Worm (Caenorhabditis elegans) whole organism, L1 larva: Measurements from ENCODE around the gene F54B11.9.

Experiments
- C16A3.4 ChIP-seq: fragments of 150-350 bp; optimal IDR thresholded peaks from 2 replicates; lab custom pipeline; 2014; ENCODE audit warnings: missing biosample characterization, missing genetic modification characterization
- C34B4.2 ChIP-seq: sonication (generic microtip); optimal IDR thresholded peaks from 2 replicates; lab custom pipeline; 2017; ENCODE audit warnings: mild to moderate bottlenecking, missing genetic modification characterization, missing compliant biosample characterization
- F16B12.6 ChIP-seq: fragments of 150-350 bp; optimal IDR thresholded peaks from 2 replicates; lab custom pipeline; 2014; ENCODE audit warnings: missing biosample characterization, missing genetic modification characterization
- alr-1 ChIP-seq: fragments of 200-800 bp; sonication (Bioruptor generic); optimal IDR thresholded peaks from 2 replicates; lab custom pipeline; 2018; ENCODE audit warnings: borderline replicate concordance, mild to moderate bottlenecking, missing genetic modification characterization, missing compliant biosample characterization
- aly-2 ChIP-seq: fragments of 150-350 bp; optimal IDR thresholded peaks from 2 replicates; lab custom pipeline; 2014; ENCODE audit warnings: missing biosample characterization, missing genetic modification characterization
- ama-1 ChIP-seq: fragments of 150-350 bp; optimal IDR thresholded peaks from 2 replicates; lab custom pipeline; 2014
- blmp-1 ChIP-seq: fragments of 150-350 bp; optimal IDR thresholded peaks from 2 replicates; lab custom pipeline; 2014; ENCODE audit warnings: missing biosample characterization, missing genetic modification characterization
- ceh-63 ChIP-seq: fragments of 200-800 bp; sonication (Bioruptor generic); optimal IDR thresholded peaks from 2 replicates; lab custom pipeline; 2018; ENCODE audit warnings: mild to moderate bottlenecking, missing genetic modification characterization, missing compliant biosample characterization
- ceh-8 ChIP-seq: fragments of 200-800 bp; sonication (Bioruptor generic); optimal IDR thresholded peaks from 2 replicates; lab custom pipeline; 2018; ENCODE audit warnings: mild to moderate bottlenecking, missing genetic modification characterization, moderate library complexity, missing compliant biosample characterization
- ceh-90 ChIP-seq: sonication (generic microtip); optimal IDR thresholded peaks from 2 replicates; lab custom pipeline; 2016; ENCODE audit warnings: missing genetic modification characterization, missing compliant biosample characterization
- dsc-1 ChIP-seq: sonication (generic microtip); optimal IDR thresholded peaks from 2 replicates; lab custom pipeline; 2016; ENCODE audit warnings: mild to moderate bottlenecking, missing genetic modification characterization, missing compliant biosample characterization
- efl-3 ChIP-seq: fragments of 200-800 bp; sonication (Bioruptor generic); optimal IDR thresholded peaks from 2 replicates; lab custom pipeline; 2018; ENCODE audit warnings: mild to moderate bottlenecking, missing genetic modification characterization, missing compliant biosample characterization
- egl-13 ChIP-seq: sonication (generic microtip); optimal IDR thresholded peaks from 2 replicates; lab custom pipeline; 2016; ENCODE audit warnings: missing genotype, missing genetic modification reagents, missing genetic modification characterization, missing compliant biosample characterization
- egl-27 ChIP-seq, 2 experiments: fragments of 150-350 bp in 1 of 2; sonication (generic microtip); optimal IDR thresholded peaks; 3 replicates each; lab custom pipeline; 2017 to 2018; ENCODE audit warnings: missing biosample characterization in 2 of 2, missing genetic modification characterization in 2 of 2, missing genetic modification reagents in 2 of 2
- elt-2 ChIP-seq: sonication (generic microtip); optimal IDR thresholded peaks from 2 replicates; lab custom pipeline; 2016; ENCODE audit warnings: missing genetic modification characterization, mild to moderate bottlenecking, inconsistent platforms, missing compliant biosample characterization, missing genetic modification reagents
- ets-5 ChIP-seq: fragments of 200-800 bp; sonication (Bioruptor generic); IDR thresholded peaks from 2 replicates; pipeline ENCODE4 v1.3.6; 2022; ENCODE audit warnings: missing genetic modification characterization, missing compliant biosample characterization
- fkh-10 ChIP-seq: sonication (generic microtip); optimal IDR thresholded peaks from 2 replicates; lab custom pipeline; 2017; ENCODE audit warnings: missing biosample characterization, missing genetic modification reagents, missing genetic modification characterization
- fkh-8 ChIP-seq: sonication (generic microtip); optimal IDR thresholded peaks from 2 replicates; lab custom pipeline; 2016; ENCODE audit warnings: mild to moderate bottlenecking, missing genetic modification characterization, missing compliant biosample characterization
- fos-1 ChIP-seq: fragments of 150-350 bp; optimal IDR thresholded peaks from 2 replicates; lab custom pipeline; 2014; ENCODE audit warnings: missing biosample characterization, missing genetic modification characterization
- hlh-4 ChIP-seq: sonication (generic microtip); optimal IDR thresholded peaks from 2 replicates; lab custom pipeline; 2016; ENCODE audit warnings: mild to moderate bottlenecking, missing genetic modification characterization, missing compliant biosample characterization
- hpl-2 ChIP-seq: fragments of 150-350 bp; optimal IDR thresholded peaks from 2 replicates; lab custom pipeline; 2014; ENCODE audit warnings: missing biosample characterization, missing genetic modification reagents, missing genetic modification characterization
- isw-1 ChIP-seq: fragments of 200-800 bp; sonication (Bioruptor generic); IDR thresholded peaks from 2 replicates; pipeline ENCODE4 v1.3.6; 2022; ENCODE audit warnings: missing genetic modification characterization, missing compliant biosample characterization
- jun-1 ChIP-seq: fragments of 150-350 bp; optimal IDR thresholded peaks from 2 replicates; lab custom pipeline; 2014; ENCODE audit warnings: missing biosample characterization, missing genetic modification reagents, missing genetic modification characterization
- lin-13 ChIP-seq: fragments of 150-350 bp; optimal IDR thresholded peaks from 2 replicates; lab custom pipeline; 2014; ENCODE audit warnings: missing biosample characterization, missing genetic modification reagents, missing genetic modification characterization
- lin-14 ChIP-seq: fragments of 200-800 bp; sonication (Bioruptor generic); optimal IDR thresholded peaks from 2 replicates; lab custom pipeline; 2018; ENCODE audit warnings: mild to moderate bottlenecking, missing genetic modification characterization, moderate library complexity, missing compliant biosample characterization
- lin-15B ChIP-seq: fragments of 150-350 bp; sonication (generic microtip); optimal IDR thresholded peaks from 3 replicates; lab custom pipeline; 2014; ENCODE audit warnings: missing biosample characterization, missing genetic modification characterization
- lir-3 ChIP-seq: sonication (generic microtip); optimal IDR thresholded peaks from 2 replicates; lab custom pipeline; 2016; ENCODE audit warnings: mild to moderate bottlenecking, missing genetic modification characterization, moderate library complexity, missing compliant biosample characterization; ENCODE audit not compliant: poor library complexity
- lsy-2 ChIP-seq, 2 experiments: fragments of 150-350 bp; optimal IDR thresholded peaks; 2 replicates each; lab custom pipeline; 2014; ENCODE audit warnings: missing biosample characterization in 2 of 2, missing genetic modification characterization in 2 of 2
- mab-9 ChIP-seq: fragments of 200-800 bp; sonication (Bioruptor generic); IDR thresholded peaks from 2 replicates; pipeline ENCODE4 v1.3.6; 2022; ENCODE audit warnings: missing genetic modification reagents, missing genetic modification characterization, missing compliant biosample characterization
- mdl-1 ChIP-seq, 2 experiments: fragments of 150-350 bp; optimal IDR thresholded peaks; 2 replicates each; lab custom pipeline; 2014 to 2017; ENCODE audit warnings: missing biosample characterization in 2 of 2, missing genetic modification characterization in 2 of 2, inconsistent platforms in 1 of 2
- mep-1 ChIP-seq: fragments of 150-350 bp; optimal IDR thresholded peaks from 2 replicates; lab custom pipeline; 2014; ENCODE audit warnings: missing biosample characterization, missing genetic modification characterization
- nhr-11 ChIP-seq: fragments of 150-350 bp; optimal IDR thresholded peaks from 2 replicates; lab custom pipeline; 2014; ENCODE audit warnings: missing biosample characterization, missing genetic modification characterization
- nhr-12 ChIP-seq: sonication (generic microtip); optimal IDR thresholded peaks from 2 replicates; lab custom pipeline; 2017; ENCODE audit warnings: missing biosample characterization, missing genetic modification characterization
- nhr-19 ChIP-seq: fragments of 200-800 bp; sonication (Bioruptor generic); conservative IDR thresholded peaks from 2 replicates; pipeline ENCODE4 v1.3.6; 2022; ENCODE audit warnings: missing genetic modification characterization, missing compliant biosample characterization
- nhr-20 ChIP-seq: sonication (generic microtip); optimal IDR thresholded peaks from 2 replicates; lab custom pipeline; 2016; ENCODE audit warnings: mild to moderate bottlenecking, missing genetic modification characterization, missing compliant biosample characterization
- nhr-76 ChIP-seq: sonication (generic microtip); optimal IDR thresholded peaks from 2 replicates; lab custom pipeline; 2017; ENCODE audit warnings: missing biosample characterization, missing genetic modification characterization
- nhr-77 ChIP-seq: fragments of 150-350 bp; optimal IDR thresholded peaks from 2 replicates; lab custom pipeline; 2014; ENCODE audit warnings: missing biosample characterization, missing genetic modification characterization
- nhr-90 ChIP-seq: sonication (generic microtip); optimal IDR thresholded peaks from 2 replicates; lab custom pipeline; 2016; ENCODE audit warnings: mild to moderate bottlenecking, missing genetic modification characterization, missing compliant biosample characterization; ENCODE audit not compliant: poor library complexity
- pag-3 ChIP-seq: sonication (generic microtip); optimal IDR thresholded peaks from 2 replicates; lab custom pipeline; 2017; ENCODE audit warnings: missing genetic modification characterization, mild to moderate bottlenecking, missing compliant biosample characterization, antibody characterized with exemption, borderline replicate concordance; ENCODE audit not compliant: insufficient read depth
- pax-3 ChIP-seq: fragments of 200-800 bp; sonication (Bioruptor generic); optimal IDR thresholded peaks from 2 replicates; lab custom pipeline; 2018; ENCODE audit warnings: mild to moderate bottlenecking, missing genetic modification characterization, moderate library complexity, missing compliant biosample characterization
- pqm-1 ChIP-seq: sonication (generic microtip); optimal IDR thresholded peaks from 3 replicates; lab custom pipeline; 2017; ENCODE audit warnings: missing biosample characterization, missing genetic modification characterization
- snpc-4 ChIP-seq: fragments of 150-350 bp; optimal IDR thresholded peaks from 2 replicates; lab custom pipeline; 2014; ENCODE audit warnings: missing biosample characterization, missing genetic modification characterization
- snu-23 ChIP-seq: sonication (generic microtip); optimal IDR thresholded peaks from 2 replicates; lab custom pipeline; 2016; ENCODE audit warnings: missing genetic modification characterization, missing compliant biosample characterization
- sptf-1 ChIP-seq: fragments of 150-350 bp; optimal IDR thresholded peaks from 2 replicates; lab custom pipeline; 2014; ENCODE audit warnings: missing biosample characterization, missing genetic modification characterization
- swsn-7 ChIP-seq: sonication (generic microtip); optimal IDR thresholded peaks from 2 replicates; lab custom pipeline; 2016; ENCODE audit warnings: missing genetic modification characterization, missing compliant biosample characterization
- tbx-2 ChIP-seq: sonication (generic microtip); optimal IDR thresholded peaks from 2 replicates; lab custom pipeline; 2016; ENCODE audit warnings: missing genetic modification characterization, missing compliant biosample characterization
- tlp-1 ChIP-seq: fragments of 150-350 bp; optimal IDR thresholded peaks from 2 replicates; lab custom pipeline; 2014; ENCODE audit warnings: missing biosample characterization, missing genetic modification characterization
- unc-130 ChIP-seq: fragments of 150-350 bp; optimal IDR thresholded peaks from 2 replicates; lab custom pipeline; 2017; ENCODE audit warnings: missing biosample characterization, missing genetic modification characterization, inconsistent platforms
- unc-30 ChIP-seq: sonication (generic microtip); optimal IDR thresholded peaks from 2 replicates; lab custom pipeline; 2017; ENCODE audit warnings: missing biosample characterization, missing genetic modification characterization
- unc-62 ChIP-seq: fragments of 150-350 bp; optimal IDR thresholded peaks from 2 replicates; lab custom pipeline; 2014; ENCODE audit warnings: missing biosample characterization, missing genetic modification reagents, missing genetic modification characterization
- unc-86 ChIP-seq: sonication (generic microtip); optimal IDR thresholded peaks from 2 replicates; lab custom pipeline; 2016; ENCODE audit warnings: missing genetic modification characterization, missing compliant biosample characterization
- ztf-11 ChIP-seq, 2 experiments: sonication (generic microtip); optimal IDR thresholded peaks; 2 replicates each; lab custom pipeline; 2016 to 2017; ENCODE audit warnings: missing genetic modification characterization in 2 of 2, missing biosample characterization in 1 of 2, missing compliant biosample characterization in 1 of 2
- ztf-4 ChIP-seq: fragments of 150-350 bp; optimal IDR thresholded peaks from 2 replicates; lab custom pipeline; 2014; ENCODE audit warnings: missing biosample characterization, missing genetic modification characterization

F54B11.9 gene

ce11 chrX:13638351-13638958, 33.1 kb downstream of the F54B11.9 start:
- TF ChIP-seq blmp-1 (tag; lab: Kevin White, UChicago) (no peak), ceh-63 (GFP tag; lab: Kevin White, UChicago) (no peak), nhr-76 (tag; lab: Kevin White, UChicago) (no peak), tlp-1 (no peak), ceh-90 (tag; lab: Kevin White, UChicago) (no peak), mep-1 (tag; lab: Kevin White, UChicago) (no peak), alr-1 (tag; lab: Kevin White, UChicago) (no peak), ztf-4 (tag; lab: Kevin White, UChicago) (no peak), F16B12.6 (tag; lab: Kevin White, UChicago) (no peak), dsc-1 (tag; lab: Kevin White, UChicago) (no peak), fkh-8 (tag; lab: Kevin White, UChicago) (no peak), C16A3.4 (tag; lab: Kevin White, UChicago) (no peak), sptf-1 (tag; lab: Kevin White, UChicago) (no peak), pag-3 (tag; lab: Kevin White, UChicago) (no peak), nhr-19 (GFP tag; lab: Robert Waterston, UW) (peak; percentile 37), ets-5 (GFP tag; lab: Robert Waterston, UW) (no peak), nhr-77 (no peak), unc-86 (tag; lab: Kevin White, UChicago) (no peak), ztf-11 (tag; optimal IDR thresholded peaks at IDR 0.05; lab: Kevin White, UChicago) (no peak), lir-3 (tag; lab: Kevin White, UChicago) (no peak), swsn-7 (tag; lab: Kevin White, UChicago) (peak; percentile 24), unc-62 (no peak), pax-3 (tag; lab: Kevin White, UChicago) (no peak), unc-130 (tag; lab: Kevin White, UChicago) (peak; percentile 38), nhr-90 (no peak), efl-3 (GFP tag; lab: Kevin White, UChicago) (no peak), isw-1 (GFP tag; lab: Robert Waterston, UW) (no peak), pqm-1 (no peak), fos-1 (tag; lab: Kevin White, UChicago) (no peak), unc-30 (no peak), mab-9 (no peak), fkh-10 (GFP tag; lab: Kevin White, UChicago) (no peak), C34B4.2 (tag; lab: Kevin White, UChicago) (no peak), egl-27 (tag; optimal IDR thresholded peaks at IDR 0.05; lab: Kevin White, UChicago) (no peak), lsy-2 (tag; optimal IDR thresholded peaks at IDR 0.05; lab: Kevin White, UChicago) (peak in 1 of 2 experiments; percentile 21), nhr-20 (tag; lab: Kevin White, UChicago) (peak; percentile 21), mdl-1 (tag; optimal IDR thresholded peaks at IDR 0.05; lab: Kevin White, UChicago) (peak in 1 of 2 experiments; percentile 3), elt-2 (no peak), snu-23 (GFP tag; lab: Kevin White, UChicago) (peak; percentile 42), snpc-4 (tag; lab: Kevin White, UChicago) (no peak), ceh-8 (GFP tag; lab: Kevin White, UChicago) (no peak), jun-1 (tag; lab: Kevin White, UChicago) (no peak), ama-1 (lab: Kevin White, UChicago) (no peak), lin-15B (tag; lab: Kevin White, UChicago) (no peak), aly-2 (tag; lab: Kevin White, UChicago) (no peak), egl-13 (tag; lab: Kevin White, UChicago) (no peak), tbx-2 (no peak), nhr-11 (no peak), hlh-4 (tag; lab: Kevin White, UChicago) (no peak), nhr-12 (no peak), lin-13 (GFP tag; lab: Kevin White, UChicago) (no peak), lin-14 (peak; percentile 87), hpl-2 (GFP tag; lab: Kevin White, UChicago) (no peak)
